Fruit fly (Drosophila melanogaster) whole organism, embryonic: Measurements from ENCODE around the gene Idh3a.

ENCODE experiments used
- Antp ChIP-seq: fragments of 200-800 bp; sonication (Bioruptor generic); optimal IDR thresholded peaks from 3 replicates; lab custom pipeline; 2016; ENCODE audit warnings: missing biosample characterization, missing genetic modification characterization
- Bteb2 ChIP-seq: fragments of 200-800 bp; sonication (Bioruptor generic); optimal IDR thresholded peaks from 2 replicates; lab custom pipeline; 2016; ENCODE audit warnings: missing biosample characterization, missing genetic modification characterization
- CG1024 ChIP-seq: fragments of 200-800 bp; sonication (Bioruptor generic); IDR thresholded peaks from 2 replicates; pipeline ENCODE4 v1.3.6; 2022; ENCODE audit warnings: missing biosample characterization, missing genetic modification characterization
- CG10431 ChIP-seq: fragments of 200-800 bp; sonication (Bioruptor generic); optimal IDR thresholded peaks from 3 replicates; lab custom pipeline; 2018; ENCODE audit warnings: missing biosample characterization, mild to moderate bottlenecking, missing genetic modification characterization
- CG10565 ChIP-seq: fragments of 200-800 bp; sonication (Bioruptor generic); optimal IDR thresholded peaks from 3 replicates; lab custom pipeline; 2016; ENCODE audit warnings: missing biosample characterization, mild to moderate bottlenecking, missing genetic modification characterization
- CG12942 ChIP-seq: fragments of 200-800 bp; sonication (Bioruptor generic); optimal IDR thresholded peaks from 3 replicates; lab custom pipeline; 2016; ENCODE audit warnings: missing biosample characterization, missing genetic modification characterization
- CG15479 ChIP-seq: fragments of 200-800 bp; sonication (Bioruptor generic); optimal IDR thresholded peaks from 3 replicates; lab custom pipeline; 2019; ENCODE audit warnings: missing biosample characterization, mild to moderate bottlenecking, missing genetic modification characterization, moderate library complexity
- CG16779 ChIP-seq: fragments of 200-800 bp; sonication (Bioruptor generic); IDR thresholded peaks from 2 replicates; pipeline ENCODE4 v1.3.6; 2022; ENCODE audit warnings: missing biosample characterization, missing genetic modification characterization
- CG2120 ChIP-seq: fragments of 200-800 bp; sonication (Bioruptor generic); optimal IDR thresholded peaks from 3 replicates; lab custom pipeline; 2016; ENCODE audit warnings: missing biosample characterization, missing genetic modification characterization
- CG2875 ChIP-seq: fragments of 200-800 bp; sonication (Bioruptor generic); optimal IDR thresholded peaks from 2 replicates; lab custom pipeline; 2017; ENCODE audit warnings: missing biosample characterization, mild to moderate bottlenecking, missing genetic modification characterization, missing genetic modification reagents
- CG3065 ChIP-seq: fragments of 200-800 bp; sonication (Bioruptor generic); optimal IDR thresholded peaks from 2 replicates; lab custom pipeline; 2016; ENCODE audit warnings: missing biosample characterization, missing genetic modification characterization
- CG4282 ChIP-seq: fragments of 200-800 bp; sonication (Bioruptor generic); optimal IDR thresholded peaks from 2 replicates; lab custom pipeline; 2016; ENCODE audit warnings: missing biosample characterization, missing genetic modification characterization
- CG4424 ChIP-seq: fragments of 200-800 bp; sonication (Bioruptor generic); optimal IDR thresholded peaks from 3 replicates; lab custom pipeline; 2016; ENCODE audit warnings: missing biosample characterization, missing genetic modification characterization
- CG5245 ChIP-seq: fragments of 200-800 bp; sonication (Bioruptor generic); optimal IDR thresholded peaks from 3 replicates; lab custom pipeline; 2016; ENCODE audit warnings: missing biosample characterization, missing genetic modification characterization
- CG7839 ChIP-seq: fragments of 200-800 bp; sonication (Bioruptor generic); optimal IDR thresholded peaks from 3 replicates; lab custom pipeline; 2018; ENCODE audit warnings: missing biosample characterization, mild to moderate bottlenecking, missing genetic modification characterization, moderate library complexity
- CG8388 ChIP-seq: fragments of 200-800 bp; sonication (Bioruptor generic); optimal IDR thresholded peaks from 2 replicates; lab custom pipeline; 2019; ENCODE audit warnings: missing biosample characterization, mild to moderate bottlenecking, missing genetic modification characterization, moderate library complexity
- CHES-1-like ChIP-seq: fragments of 200-800 bp; sonication (Bioruptor generic); optimal IDR thresholded peaks from 2 replicates; lab custom pipeline; 2016; ENCODE audit warnings: missing biosample characterization, missing genetic modification characterization
- Camta ChIP-seq: fragments of 200-800 bp; sonication (Bioruptor generic); optimal IDR thresholded peaks from 2 replicates; lab custom pipeline; 2016; ENCODE audit warnings: missing biosample characterization, missing genetic modification characterization
- Dbx ChIP-seq: fragments of 200-800 bp; sonication (Bioruptor generic); IDR thresholded peaks from 3 replicates; pipeline ENCODE4 v1.3.6; 2022; ENCODE audit warnings: missing biosample characterization, missing genetic modification characterization
- Doc2 ChIP-seq: fragments of 200-800 bp; sonication (Bioruptor generic); IDR thresholded peaks from 2 replicates; pipeline ENCODE4 v1.3.6; 2022; ENCODE audit warnings: missing biosample characterization, missing genetic modification characterization
- GATAe ChIP-seq: fragments of 200-800 bp; sonication (Bioruptor generic); conservative IDR thresholded peaks from 2 replicates; pipeline ENCODE4 v1.3.6; 2022; ENCODE audit warnings: missing biosample characterization, missing genetic modification characterization
- Hr3 ChIP-seq: fragments of 200-800 bp; sonication (Bioruptor generic); optimal IDR thresholded peaks from 3 replicates; lab custom pipeline; 2016; ENCODE audit warnings: missing biosample characterization, missing genetic modification characterization
- Hsf ChIP-seq: fragments of 200-800 bp; sonication (Bioruptor generic); optimal IDR thresholded peaks from 3 replicates; lab custom pipeline; 2016; ENCODE audit warnings: missing biosample characterization, missing genetic modification characterization
- NK7.1 ChIP-seq: fragments of 200-800 bp; sonication (Bioruptor generic); optimal IDR thresholded peaks from 3 replicates; lab custom pipeline; 2016; ENCODE audit warnings: missing biosample characterization, missing genetic modification characterization
- Ptx1 ChIP-seq: fragments of 200-800 bp; sonication (Bioruptor generic); IDR thresholded peaks from 2 replicates; pipeline ENCODE4 v1.3.6; 2022; ENCODE audit warnings: missing biosample characterization, missing genetic modification characterization
- Tbp ChIP-seq: fragments of >200 bp; optimal IDR thresholded peaks from 2 replicates; lab custom pipeline; 2018; ENCODE audit warnings: missing biosample characterization, missing genetic modification characterization
- abd-A ChIP-seq: fragments of 200-800 bp; sonication (Bioruptor generic); optimal IDR thresholded peaks from 3 replicates; lab custom pipeline; 2019; ENCODE audit warnings: missing biosample characterization, mild to moderate bottlenecking, missing genetic modification characterization, moderate library complexity
- amos ChIP-seq: fragments of 200-800 bp; sonication (Bioruptor generic); IDR thresholded peaks from 2 replicates; pipeline ENCODE4 v1.3.6; 2022; ENCODE audit warnings: missing biosample characterization, missing genetic modification characterization; ENCODE audit not compliant: partially characterized antibody
- ase ChIP-seq: fragments of 200-800 bp; sonication (Bioruptor generic); IDR thresholded peaks from 3 replicates; pipeline ENCODE4 v1.3.6; 2022; ENCODE audit warnings: missing biosample characterization, missing genetic modification characterization
- chn ChIP-seq: fragments of 200-800 bp; sonication (Bioruptor generic); optimal IDR thresholded peaks from 2 replicates; lab custom pipeline; 2016; ENCODE audit warnings: missing biosample characterization, missing genetic modification characterization
- crol ChIP-seq: fragments of 200-800 bp; sonication (Bioruptor generic); IDR thresholded peaks from 2 replicates; pipeline ENCODE4 v1.3.6; 2022; ENCODE audit warnings: missing biosample characterization, missing genetic modification characterization
- dm ChIP-seq: fragments of 200-800 bp; sonication (Bioruptor generic); optimal IDR thresholded peaks from 3 replicates; lab custom pipeline; 2016; ENCODE audit warnings: missing biosample characterization, missing genetic modification characterization
- eve ChIP-seq, 2 experiments: fragments of >200 bp; optimal IDR thresholded peaks; 2 replicates each; lab custom pipeline; 2017; ENCODE audit warnings: missing biosample characterization in 2 of 2, missing genetic modification characterization in 2 of 2
- gcm ChIP-seq: fragments of 200-800 bp; sonication (Bioruptor generic); optimal IDR thresholded peaks from 2 replicates; lab custom pipeline; 2019; ENCODE audit warnings: missing biosample characterization, mild to moderate bottlenecking, missing genetic modification characterization, moderate library complexity
- gfzf ChIP-seq: fragments of 200-800 bp; sonication (Bioruptor generic); optimal IDR thresholded peaks from 2 replicates; lab custom pipeline; 2016; ENCODE audit warnings: missing biosample characterization, mild to moderate bottlenecking, missing genetic modification characterization, moderate library complexity
- h ChIP-seq: fragments of >200 bp; optimal IDR thresholded peaks from 2 replicates; lab custom pipeline; 2017
- jigr1 ChIP-seq: fragments of 200-800 bp; sonication (Bioruptor generic); IDR thresholded peaks from 3 replicates; pipeline ENCODE4 v1.3.6; 2022; ENCODE audit warnings: missing biosample characterization, missing genetic modification characterization
- kay ChIP-seq: fragments of 200-800 bp; sonication (Bioruptor generic); optimal IDR thresholded peaks from 2 replicates; lab custom pipeline; 2016; ENCODE audit warnings: missing biosample characterization, missing genetic modification characterization
- otp ChIP-seq: fragments of 200-800 bp; sonication (Bioruptor generic); IDR thresholded peaks from 3 replicates; pipeline ENCODE4, ENCODE4 v1.3.6; 2022; ENCODE audit warnings: missing biosample characterization, missing genetic modification characterization
- pnt ChIP-seq: fragments of 200-800 bp; sonication (Bioruptor generic); optimal IDR thresholded peaks from 3 replicates; lab custom pipeline; 2016; ENCODE audit warnings: missing biosample characterization, missing genetic modification characterization
- pzg ChIP-seq: fragments of 200-800 bp; sonication (Bioruptor generic); optimal IDR thresholded peaks from 3 replicates; lab custom pipeline; 2018; ENCODE audit warnings: missing biosample characterization, mild to moderate bottlenecking, missing genetic modification characterization, moderate library complexity
- shn ChIP-seq: fragments of 200-800 bp; sonication (Bioruptor generic); optimal IDR thresholded peaks from 3 replicates; lab custom pipeline; 2016; ENCODE audit warnings: missing biosample characterization, missing genetic modification characterization
- sima ChIP-seq: fragments of 200-800 bp; sonication (Bioruptor generic); optimal IDR thresholded peaks from 2 replicates; lab custom pipeline; 2016; ENCODE audit warnings: missing biosample characterization, missing genetic modification characterization
- slp2 ChIP-seq: fragments of 200-800 bp; sonication (Bioruptor generic); optimal IDR thresholded peaks from 2 replicates; lab custom pipeline; 2016; ENCODE audit warnings: missing biosample characterization, missing genetic modification characterization
- so ChIP-seq: fragments of 200-800 bp; sonication (Bioruptor generic); IDR thresholded peaks from 3 replicates; pipeline ENCODE4 v1.3.6; 2022; ENCODE audit warnings: missing biosample characterization, missing genetic modification characterization
- sob ChIP-seq: fragments of 200-800 bp; sonication (Bioruptor generic); IDR thresholded peaks from 2 replicates; pipeline ENCODE4 v1.3.6; 2022; ENCODE audit warnings: missing biosample characterization, missing genetic modification characterization
- stwl ChIP-seq: fragments of 200-800 bp; sonication (Bioruptor generic); optimal IDR thresholded peaks from 3 replicates; lab custom pipeline; 2018; ENCODE audit warnings: missing biosample characterization, mild to moderate bottlenecking, missing genetic modification characterization, moderate library complexity
- toy ChIP-seq: fragments of 200-800 bp; sonication (Bioruptor generic); IDR thresholded peaks from 2 replicates; pipeline ENCODE4 v1.3.6; 2022; ENCODE audit warnings: missing biosample characterization, missing genetic modification characterization
- ttk ChIP-seq: fragments of 200-800 bp; sonication (Bioruptor generic); IDR thresholded peaks from 2 replicates; pipeline ENCODE4 v2.1.2; 2022; ENCODE audit warnings: missing biosample characterization, missing genetic modification characterization
- wek ChIP-seq: fragments of 200-800 bp; sonication (Bioruptor generic); optimal IDR thresholded peaks from 3 replicates; lab custom pipeline; 2018; ENCODE audit warnings: missing biosample characterization, mild to moderate bottlenecking, missing genetic modification characterization, moderate library complexity
- yki ChIP-seq: fragments of >200 bp; optimal IDR thresholded peaks from 3 replicates; lab custom pipeline; 2018

Gene Idh3a

dm6 chrX:19495611-19496583 lies 25.7 kb downstream of the Idh3a start (continued):
- TF ChIP-seq eve (GFP tag; optimal IDR thresholded peaks at IDR 0.05; lab: Kevin White, UChicago) (no peak), wek (GFP tag; lab: Kevin White, UChicago) (no peak), toy (GFP tag; lab: Robert Waterston, UW) (no peak), pzg (GFP tag; lab: Kevin White, UChicago) (no peak), abd-A (tag; lab: Kevin White, UChicago) (no peak), CG2875 (GFP tag; lab: Kevin White, UChicago) (no peak), CG4424 (GFP tag; lab: Kevin White, UChicago) (peak; percentile 18), ttk (GFP tag; lab: Robert Waterston, UW) (0 out of 2 replicates have a peak, but pooled peaks have one; percentile 25), so (peak; percentile 63; the same call in 1 of the 3 replicates), NK7.1 (GFP tag; lab: Kevin White, UChicago) (peak; percentile 59), Hr3 (peak; percentile 38), jigr1 (GFP tag; lab: Robert Waterston, UW) (0 out of 3 replicates have a peak, but pooled peaks have one; percentile 23), pnt (peak; percentile 40), CG10431 (GFP tag; lab: Kevin White, UChicago) (no peak), stwl (tag; lab: Kevin White, UChicago) (no peak), h (lab: Kevin White, UChicago) (no peak), dm (GFP tag; lab: Kevin White, UChicago) (peak; percentile 51), kay (GFP tag; lab: Kevin White, UChicago) (peak; percentile 42), CG15479 (GFP tag; lab: Kevin White, UChicago) (no peak), CG8388 (GFP tag; lab: Kevin White, UChicago) (peak; percentile 53), otp (no peak), Ptx1 (peak; percentile 66), CG7839 (tag; lab: Kevin White, UChicago) (peak; percentile 63), crol (GFP tag; lab: Robert Waterston, UW) (peak; percentile 77), Hsf (GFP tag; lab: Kevin White, UChicago) (peak; percentile 38), Doc2 (GFP tag; lab: Robert Waterston, UW) (no peak), chn (peak; percentile 62), Bteb2 (GFP tag; lab: Kevin White, UChicago) (peak; percentile 1), sima (GFP tag; lab: Kevin White, UChicago) (no peak), yki (lab: Kevin White, UChicago) (no peak), Camta (GFP tag; lab: Kevin White, UChicago) (no peak), CG12942 (GFP tag; lab: Kevin White, UChicago) (peak; percentile 43), CG2120 (GFP tag; lab: Kevin White, UChicago) (peak; percentile 78), Dbx (GFP tag; lab: Robert Waterston, UW) (peak; percentile 43; the same call in 1 of the 3 replicates), gcm (peak; percentile 2), Antp (peak; percentile 73), slp2 (GFP tag; lab: Kevin White, UChicago) (peak; percentile 35), gfzf (GFP tag; lab: Kevin White, UChicago) (no peak), CHES-1-like (peak; percentile 63), ase (no peak), CG3065 (GFP tag; lab: Kevin White, UChicago) (no peak), sob (GFP tag; lab: Robert Waterston, UW) (peak; percentile 55), GATAe (GFP tag; lab: Robert Waterston, UW) (no peak), amos (GFP tag; lab: Robert Waterston, UW) (no peak), CG16779 (GFP tag; lab: Robert Waterston, UW) (no peak), Tbp (no peak), CG4282 (GFP tag; lab: Kevin White, UChicago) (no peak), CG10565 (GFP tag; lab: Kevin White, UChicago) (no peak), shn (GFP tag; lab: Kevin White, UChicago) (peak; percentile 59), CG1024 (GFP tag; lab: Robert Waterston, UW) (no peak), CG5245 (GFP tag; lab: Kevin White, UChicago) (no peak)
